Worm (Caenorhabditis elegans) whole organism, L4 larva: Measurements from ENCODE around the gene R01B10.2.

Experiments
- F26F4.8 ChIP-seq: fragments of 200-800 bp; sonication (Bioruptor generic); conservative IDR thresholded peaks from 2 replicates; pipeline ENCODE4 v1.3.6; 2022; ENCODE audit warnings: missing genetic modification characterization, missing compliant biosample characterization
- R02D3.7 ChIP-seq: fragments of 150-350 bp; sonication (generic microtip); optimal IDR thresholded peaks from 3 replicates; lab custom pipeline; 2014; ENCODE audit warnings: missing biosample characterization, missing genetic modification characterization
- T26A8.4 ChIP-seq: fragments of 200-800 bp; sonication (Bioruptor generic); IDR thresholded peaks from 2 replicates; pipeline ENCODE4 v1.3.6; 2022; ENCODE audit warnings: missing genetic modification characterization, missing compliant biosample characterization
- Y5F2A.4 ChIP-seq: fragments of 200-800 bp; sonication (Bioruptor generic); optimal IDR thresholded peaks from 2 replicates; lab custom pipeline; 2018; ENCODE audit warnings: mild to moderate bottlenecking, missing genetic modification characterization, missing compliant biosample characterization
- ZK337.2 ChIP-seq: fragments of 200-800 bp; sonication (Bioruptor generic); IDR thresholded peaks from 2 replicates; pipeline ENCODE4 v1.3.6; 2022; ENCODE audit warnings: missing genetic modification reagents, missing genetic modification characterization, missing compliant biosample characterization
- ZK546.5 ChIP-seq, 2 experiments: sonication (generic microtip); optimal IDR thresholded peaks; 2 replicates each; lab custom pipeline; 2017; ENCODE audit warnings: missing biosample characterization in 2 of 2, missing genetic modification characterization in 2 of 2
- ama-1 ChIP-seq: fragments of 150-350 bp; optimal IDR thresholded peaks from 2 replicates; lab custom pipeline; 2014; ENCODE audit warnings: inconsistent platforms, mixed read lengths
- arid-1 ChIP-seq: fragments of 200-800 bp; sonication (Bioruptor generic); conservative IDR thresholded peaks from 2 replicates; pipeline ENCODE4 v1.3.6; 2022; ENCODE audit warnings: missing genetic modification reagents, missing genetic modification characterization, missing compliant biosample characterization
- ceh-20 ChIP-seq: fragments of 200-800 bp; sonication (Bioruptor generic); IDR thresholded peaks from 2 replicates; pipeline ENCODE4 v1.3.6; 2022; ENCODE audit warnings: missing genetic modification reagents, missing genetic modification characterization, missing compliant biosample characterization
- ceh-32 ChIP-seq: sonication (generic microtip); optimal IDR thresholded peaks from 2 replicates; lab custom pipeline; 2016; ENCODE audit warnings: mild to moderate bottlenecking, missing genetic modification characterization, missing compliant biosample characterization; ENCODE audit not compliant: poor library complexity
- ceh-44 ChIP-seq: fragments of 200-800 bp; sonication (Bioruptor generic); IDR thresholded peaks from 2 replicates; pipeline ENCODE4 v1.3.6; 2022; ENCODE audit warnings: missing genetic modification reagents, missing genetic modification characterization, missing compliant biosample characterization
- ceh-62 ChIP-seq: sonication (generic microtip); optimal IDR thresholded peaks from 2 replicates; lab custom pipeline; 2017; ENCODE audit warnings: missing biosample characterization, missing genetic modification characterization
- cey-2 ChIP-seq: sonication (generic microtip); optimal IDR thresholded peaks from 3 replicates; lab custom pipeline; 2017; ENCODE audit warnings: missing genetic modification characterization, mild to moderate bottlenecking, missing compliant biosample characterization, antibody characterized with exemption, borderline replicate concordance; ENCODE audit not compliant: insufficient read depth
- daf-8 ChIP-seq: fragments of 200-800 bp; sonication (Bioruptor generic); IDR thresholded peaks from 2 replicates; pipeline ENCODE4 v1.3.6; 2022; ENCODE audit warnings: missing genetic modification characterization, missing compliant biosample characterization
- dmd-6 ChIP-seq: fragments of 200-800 bp; sonication (Bioruptor generic); IDR thresholded peaks from 2 replicates; pipeline ENCODE4 v1.3.6; 2022; ENCODE audit warnings: missing genetic modification reagents, missing genetic modification characterization, missing compliant biosample characterization
- dmd-8 ChIP-seq: fragments of 200-800 bp; sonication (Bioruptor generic); IDR thresholded peaks from 2 replicates; pipeline ENCODE4 v1.3.6; 2022; ENCODE audit warnings: missing genetic modification characterization, missing compliant biosample characterization
- duxl-1 ChIP-seq: sonication (generic microtip); optimal IDR thresholded peaks from 2 replicates; lab custom pipeline; 2016; ENCODE audit warnings: mild to moderate bottlenecking, missing genetic modification characterization, moderate library complexity, missing compliant biosample characterization; ENCODE audit not compliant: poor library complexity
- egl-43 ChIP-seq: fragments of 200-800 bp; sonication (Bioruptor generic); IDR thresholded peaks from 2 replicates; pipeline ENCODE4 v1.3.6; 2022; ENCODE audit warnings: missing genetic modification reagents, missing genetic modification characterization, missing compliant biosample characterization
- fkh-10 ChIP-seq: fragments of 150-350 bp; optimal IDR thresholded peaks from 2 replicates; lab custom pipeline; 2014; ENCODE audit warnings: missing biosample characterization, missing genetic modification reagents, missing genetic modification characterization
- gei-8 ChIP-seq: fragments of 200-800 bp; sonication (Bioruptor generic); optimal IDR thresholded peaks from 2 replicates; lab custom pipeline; 2018; ENCODE audit warnings: mild to moderate bottlenecking, missing genetic modification characterization, missing compliant biosample characterization
- hif-1 ChIP-seq, 2 experiments: sonication (generic microtip); optimal IDR thresholded peaks; 2 replicates each; lab custom pipeline; 2016 to 2017; ENCODE audit warnings: missing compliant biosample characterization in 2 of 2, missing genetic modification characterization in 2 of 2, missing genetic modification reagents in 2 of 2, missing genotype in 2 of 2, mild to moderate bottlenecking in 1 of 2
- hlh-11 ChIP-seq: fragments of 200-800 bp; sonication (Bioruptor generic); optimal IDR thresholded peaks from 2 replicates; lab custom pipeline; 2018; ENCODE audit warnings: mild to moderate bottlenecking, missing genetic modification characterization, missing compliant biosample characterization
- hlh-30 ChIP-seq: sonication (generic microtip); optimal IDR thresholded peaks from 2 replicates; lab custom pipeline; 2017; ENCODE audit warnings: antibody characterized with exemption, mild to moderate bottlenecking, missing genetic modification characterization, missing compliant biosample characterization; ENCODE audit not compliant: insufficient read depth
- hmg-1.1 ChIP-seq: fragments of 200-800 bp; sonication (Bioruptor generic); IDR thresholded peaks from 2 replicates; pipeline ENCODE4 v1.3.6; 2022; ENCODE audit warnings: missing genetic modification reagents, missing genetic modification characterization, missing compliant biosample characterization
- lin-29 ChIP-seq: fragments of 200-800 bp; sonication (Bioruptor generic); IDR thresholded peaks from 2 replicates; pipeline ENCODE4 v1.3.6; 2022; ENCODE audit warnings: missing genetic modification reagents, missing genetic modification characterization, missing compliant biosample characterization
- madf-9 ChIP-seq: fragments of 200-800 bp; sonication (Bioruptor generic); conservative IDR thresholded peaks from 2 replicates; pipeline ENCODE4 v1.3.6; 2022; ENCODE audit warnings: missing genetic modification reagents, missing genetic modification characterization, missing compliant biosample characterization
- mdt-29 ChIP-seq: fragments of 200-800 bp; sonication (Bioruptor generic); IDR thresholded peaks from 2 replicates; pipeline ENCODE4 v1.3.6; 2022; ENCODE audit warnings: missing genetic modification reagents, missing genetic modification characterization, missing compliant biosample characterization
- mep-1 ChIP-seq: fragments of 150-350 bp; sonication (generic microtip); optimal IDR thresholded peaks from 3 replicates; lab custom pipeline; 2014; ENCODE audit warnings: missing biosample characterization, missing genetic modification characterization
- mxl-2 ChIP-seq: fragments of 200-800 bp; sonication (Bioruptor generic); conservative IDR thresholded peaks from 2 replicates; pipeline ENCODE4 v1.3.6; 2022; ENCODE audit warnings: missing genetic modification reagents, missing genetic modification characterization, missing compliant biosample characterization
- nhr-102 ChIP-seq: sonication (generic microtip); optimal IDR thresholded peaks from 2 replicates; lab custom pipeline; 2016; ENCODE audit warnings: mild to moderate bottlenecking, missing genetic modification characterization, moderate library complexity, missing compliant biosample characterization
- nhr-111 ChIP-seq: fragments of 200-800 bp; sonication (Bioruptor generic); optimal IDR thresholded peaks from 2 replicates; lab custom pipeline; 2018; ENCODE audit warnings: mild to moderate bottlenecking, missing genetic modification characterization, missing compliant biosample characterization
- nhr-25 ChIP-seq: sonication (generic microtip); optimal IDR thresholded peaks from 2 replicates; lab custom pipeline; 2017; ENCODE audit warnings: missing genetic modification characterization, mild to moderate bottlenecking, missing compliant biosample characterization, antibody characterized with exemption, moderate library complexity, borderline replicate concordance; ENCODE audit not compliant: insufficient read depth
- nhr-28 ChIP-seq: fragments of 150-350 bp; optimal IDR thresholded peaks from 2 replicates; lab custom pipeline; 2014; ENCODE audit warnings: missing biosample characterization, missing genetic modification characterization
- nhr-76 ChIP-seq: fragments of 150-350 bp; optimal IDR thresholded peaks from 2 replicates; lab custom pipeline; 2014; ENCODE audit warnings: missing biosample characterization, missing genetic modification characterization
- php-3 ChIP-seq: fragments of 200-800 bp; sonication (Bioruptor generic); IDR thresholded peaks from 2 replicates; pipeline ENCODE4 v1.3.6; 2022; ENCODE audit warnings: missing genetic modification reagents, missing genetic modification characterization, missing compliant biosample characterization
- rbr-2 ChIP-seq: sonication (generic microtip); optimal IDR thresholded peaks from 2 replicates; lab custom pipeline; 2016; ENCODE audit warnings: missing genotype, missing genetic modification characterization, missing compliant biosample characterization
- saeg-2 ChIP-seq: fragments of 200-800 bp; sonication (Bioruptor generic); IDR thresholded peaks from 2 replicates; pipeline ENCODE4 v1.3.6; 2022; ENCODE audit warnings: missing genetic modification reagents, missing genetic modification characterization, missing compliant biosample characterization
- snpc-1.2 ChIP-seq: fragments of 200-800 bp; sonication (Bioruptor generic); IDR thresholded peaks from 2 replicates; pipeline ENCODE4 v1.3.6; 2022; ENCODE audit warnings: missing genetic modification reagents, missing genetic modification characterization, missing compliant biosample characterization
- snpc-4 ChIP-seq: fragments of 150-350 bp; optimal IDR thresholded peaks from 2 replicates; lab custom pipeline; 2014; ENCODE audit warnings: missing biosample characterization, missing genetic modification characterization
- spr-3 ChIP-seq: fragments of 200-800 bp; sonication (Bioruptor generic); optimal IDR thresholded peaks from 2 replicates; lab custom pipeline; 2018; ENCODE audit warnings: mild to moderate bottlenecking, missing genetic modification characterization, missing compliant biosample characterization
- tag-97 ChIP-seq: fragments of 200-800 bp; sonication (Bioruptor generic); IDR thresholded peaks from 2 replicates; pipeline ENCODE4 v1.3.6; 2022; ENCODE audit warnings: missing genetic modification characterization, missing compliant biosample characterization
- unc-130 ChIP-seq: sonication (generic microtip); optimal IDR thresholded peaks from 2 replicates; lab custom pipeline; 2016; ENCODE audit warnings: missing genetic modification reagents, missing genetic modification characterization, missing compliant biosample characterization
- unc-39 ChIP-seq: sonication (generic microtip); optimal IDR thresholded peaks from 2 replicates; lab custom pipeline; 2017; ENCODE audit warnings: missing biosample characterization, missing genetic modification characterization
- unc-62 ChIP-seq, 3 experiments: fragments of 150-350 bp in 1 of 3; sonication (generic microtip); optimal IDR thresholded peaks in 2 of 3; peaks in 1 of 3; 1 replicate in 1 of 3; 2 replicates in 2 of 3; lab custom pipeline; 2014 to 2017; ENCODE audit warnings: missing biosample characterization in 3 of 3, missing genetic modification characterization in 3 of 3, missing genetic modification reagents in 3 of 3, missing genotype in 1 of 3
- zag-1 ChIP-seq: fragments of 150-350 bp; optimal IDR thresholded peaks from 2 replicates; lab custom pipeline; 2014; ENCODE audit warnings: missing biosample characterization, missing genetic modification characterization
- zfp-2 ChIP-seq: sonication (generic microtip); optimal IDR thresholded peaks from 2 replicates; lab custom pipeline; 2016; ENCODE audit warnings: mild to moderate bottlenecking, missing genetic modification characterization, missing compliant biosample characterization
- zfp-3 ChIP-seq: fragments of 200-800 bp; sonication (Bioruptor generic); conservative IDR thresholded peaks from 2 replicates; pipeline ENCODE4 v1.3.6; 2022; ENCODE audit warnings: missing genetic modification reagents, missing genetic modification characterization, missing compliant biosample characterization
- zip-11 ChIP-seq: fragments of 200-800 bp; sonication (Bioruptor generic); IDR thresholded peaks from 2 replicates; pipeline ENCODE4 v1.3.6; 2022; ENCODE audit warnings: missing genetic modification characterization, missing compliant biosample characterization
- ztf-11 ChIP-seq: fragments of 150-350 bp; optimal IDR thresholded peaks from 2 replicates; lab custom pipeline; 2014; ENCODE audit warnings: missing biosample characterization, missing genetic modification characterization
- ztf-7 ChIP-seq: fragments of 150-350 bp; optimal IDR thresholded peaks from 2 replicates; lab custom pipeline; 2014; ENCODE audit warnings: missing biosample characterization, missing genetic modification characterization

Gene R01B10.2

DNA sequence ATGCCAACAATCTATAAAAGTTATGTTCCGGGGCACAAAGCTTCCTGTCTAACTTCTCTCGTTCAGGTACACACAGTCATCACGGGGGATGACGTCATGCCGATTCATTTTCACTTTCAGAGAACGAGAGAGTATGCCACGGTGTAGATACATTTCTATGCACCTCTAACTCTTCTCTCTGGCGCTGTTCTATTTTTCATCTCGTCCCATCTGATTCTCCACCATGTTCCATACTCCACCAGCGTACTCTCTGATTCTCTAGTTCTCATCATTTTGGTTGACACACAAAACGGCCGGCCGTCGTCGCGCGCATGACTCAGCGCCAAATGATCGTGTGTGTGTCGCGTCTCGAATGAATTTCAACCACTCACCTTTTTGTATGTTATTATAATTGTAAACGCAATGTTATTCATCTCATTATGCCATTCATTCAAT, 40.9 kb downstream of the R01B10.2 start (continued):
- TF ChIP-seq hmg-1.1 (peak; percentile 95), ceh-62 (tag; lab: Kevin White, UChicago) (no peak), nhr-102 (tag; lab: Kevin White, UChicago) (peak; percentile 96), nhr-76 (tag; lab: Kevin White, UChicago) (peak; percentile 33), rbr-2 (tag; lab: Kevin White, UChicago) (peak; percentile 91), ceh-32 (no peak), nhr-111 (GFP tag; lab: Kevin White, UChicago) (no peak), hlh-30 (tag; lab: Kevin White, UChicago) (peak; percentile 97), ZK337.2 (GFP tag; lab: Robert Waterston, UW) (no peak), zfp-3 (GFP tag; lab: Robert Waterston, UW) (peak; percentile 84), nhr-25 (tag; lab: Kevin White, UChicago) (peak; percentile 81), F26F4.8 (GFP tag; lab: Robert Waterston, UW) (no peak), zfp-2 (tag; lab: Kevin White, UChicago) (no peak), unc-62 (GFP tag; optimal IDR thresholded peaks at IDR 0.05 in 1 of 2; lab: Kevin White, UChicago) (peak in 1 of 2 experiments; percentile 99), unc-62 (tag; optimal IDR thresholded peaks at IDR 0.05; lab: Kevin White, UChicago) (no peak), spr-3 (GFP tag; lab: Kevin White, UChicago) (peak; percentile 66), snpc-4 (tag; lab: Kevin White, UChicago) (no peak), dmd-6 (peak; percentile 99), madf-9 (GFP tag; lab: Robert Waterston, UW) (peak; percentile 57), php-3 (GFP tag; lab: Robert Waterston, UW) (peak; percentile 97), ceh-44 (GFP tag; lab: Robert Waterston, UW) (no peak), ceh-20 (peak; percentile 92), unc-130 (no peak), ZK546.5 (tag; optimal IDR thresholded peaks at IDR 0.05; lab: Kevin White, UChicago) (no peak), dmd-8 (GFP tag; lab: Robert Waterston, UW) (no peak), zag-1 (tag; lab: Kevin White, UChicago) (no peak), mdt-29 (peak; percentile 86), duxl-1 (peak; percentile 45), ztf-11 (tag; lab: Kevin White, UChicago) (no peak), fkh-10 (GFP tag; lab: Kevin White, UChicago) (peak; percentile 80), mep-1 (tag; lab: Kevin White, UChicago) (peak; percentile 93), hif-1 (tag; optimal IDR thresholded peaks at IDR 0.05; lab: Kevin White, UChicago) (peak; percentile 13 to 85), daf-8 (GFP tag; lab: Robert Waterston, UW) (no peak), saeg-2 (GFP tag; lab: Robert Waterston, UW) (peak; percentile 85), unc-39 (tag; lab: Kevin White, UChicago) (no peak), ama-1 (peak; percentile 36), zip-11 (GFP tag; lab: Robert Waterston, UW) (no peak), arid-1 (peak; percentile 78), cey-2 (no peak), hlh-11 (peak; percentile 100), T26A8.4 (GFP tag; lab: Robert Waterston, UW) (peak; percentile 93), mxl-2 (GFP tag; lab: Robert Waterston, UW) (peak; percentile 71; the same call in 1 of the 2 replicates), snpc-1.2 (no peak), R02D3.7 (tag; lab: Kevin White, UChicago) (no peak), gei-8 (GFP tag; lab: Kevin White, UChicago) (peak; percentile 83), Y5F2A.4 (no peak), lin-29 (no peak), egl-43 (peak; percentile 83), nhr-28 (tag; lab: Kevin White, UChicago) (peak; percentile 98), ztf-7 (tag; lab: Kevin White, UChicago) (peak; percentile 86), tag-97 (GFP tag; lab: Robert Waterston, UW) (no peak)
